Worm (Caenorhabditis elegans) whole organism, young adult: ENCODE results near the gene fbn-1.
"Not testable (repeated sequence)": the region's sequence is repeated elsewhere in the genome, so short reads cannot be mapped to it uniquely, and the experiment has no call there.

Experiments used
- ama-1 ChIP-seq, 3 experiments: fragments of 150-350 bp in 1 of 3; sonication (generic microtip) in 2 of 3; optimal IDR thresholded peaks; 2 replicates each; lab custom pipeline; 2014 to 2018; ENCODE audit warnings: missing biosample characterization in 2 of 3, missing genetic modification characterization in 2 of 3, missing genetic modification reagents in 2 of 3
- bed-2 ChIP-seq: fragments of 200-800 bp; sonication (Bioruptor generic); IDR thresholded peaks from 2 replicates; pipeline ENCODE4 v1.3.6; 2022; ENCODE audit warnings: missing genetic modification reagents, missing genetic modification characterization, missing compliant biosample characterization
- ekl-4 ChIP-seq: fragments of 200-800 bp; sonication (Bioruptor generic); IDR thresholded peaks from 2 replicates; pipeline ENCODE4 v1.3.6; 2022; ENCODE audit warnings: missing genetic modification reagents, missing genetic modification characterization, missing compliant biosample characterization
- madf-6 ChIP-seq: fragments of 200-800 bp; sonication (Bioruptor generic); IDR thresholded peaks from 2 replicates; pipeline ENCODE4 v1.3.6; 2022; ENCODE audit warnings: missing genetic modification reagents, missing genetic modification characterization, missing compliant biosample characterization
- mcd-1 ChIP-seq: fragments of 200-800 bp; sonication (Bioruptor generic); IDR thresholded peaks from 2 replicates; pipeline ENCODE4 v1.3.6; 2022; ENCODE audit warnings: missing genetic modification reagents, missing genetic modification characterization, missing compliant biosample characterization
- mel-28 ChIP-seq: sonication (generic microtip); optimal IDR thresholded peaks from 2 replicates; lab custom pipeline; 2016; ENCODE audit warnings: borderline replicate concordance, mild to moderate bottlenecking, missing genetic modification characterization, missing compliant biosample characterization
- somi-1 ChIP-seq: fragments of 200-800 bp; sonication (Bioruptor generic); optimal IDR thresholded peaks from 2 replicates; lab custom pipeline; 2018; ENCODE audit warnings: mild to moderate bottlenecking, missing genetic modification characterization, missing compliant biosample characterization
- ztf-25 ChIP-seq: fragments of 200-800 bp; sonication (Bioruptor generic); IDR thresholded peaks from 2 replicates; pipeline ENCODE4 v1.3.6; 2022; ENCODE audit warnings: missing genetic modification reagents, missing genetic modification characterization, missing compliant biosample characterization

ce11 chrIII:7594482-7594881 lies 30.7 kb upstream of the fbn-1 start, which contains the start of gene Y80D4G.2:
- not testable (repeated sequence) for TF ChIP-seq mel-28; bed-2 (GFP tag; lab: Robert Waterston, UW); ztf-25 (GFP tag; lab: Robert Waterston, UW); madf-6 (GFP tag; lab: Robert Waterston, UW); somi-1 (GFP tag; lab: Kevin White, UChicago); ama-1 (optimal IDR thresholded peaks at IDR 0.05; lab: Kevin White, UChicago); ama-1 (GFP tag; optimal IDR thresholded peaks at IDR 0.05; lab: Kevin White, UChicago); ekl-4 (GFP tag; lab: Robert Waterston, UW); mcd-1 (GFP tag; lab: Robert Waterston, UW)
